Fruit fly (Drosophila melanogaster): ENCODE measurements around the gene mRpL44.

Gene mRpL44

DNA sequence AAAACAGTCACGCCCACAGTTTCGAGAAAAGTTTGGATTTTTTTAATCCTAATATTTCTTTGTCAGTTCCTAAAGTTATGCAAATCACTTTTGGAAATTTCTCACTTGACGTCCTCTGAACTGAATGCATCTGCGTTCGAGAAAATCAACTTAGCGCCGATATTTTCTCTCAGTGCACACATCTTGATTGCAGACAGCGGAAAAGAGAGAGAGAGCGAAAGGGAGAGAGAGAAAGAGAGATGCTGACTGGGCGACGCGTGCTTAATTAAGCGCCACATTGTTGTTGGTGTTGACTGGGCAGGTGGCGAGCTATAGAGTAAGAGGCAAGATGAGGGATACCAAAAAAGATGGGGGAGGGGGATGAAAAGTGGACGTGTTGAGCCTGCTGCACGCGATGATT is 48.2 kb upstream of the mRpL44 start (continued):
- TF ChIP-seq sna (GFP tag; IDR thresholded peaks at IDR 0.05; ENCODE audit: partially characterized antibody) (no peak), CG17612 (GFP tag; IDR thresholded peaks at IDR 0.05) (no peak), pan (optimal IDR thresholded peaks at IDR 0.05) (no peak), pan (GFP tag; optimal IDR thresholded peaks at IDR 0.05 in 1 of 2, IDR thresholded peaks at IDR 0.05 in 1 of 2) (peak in 1 of 2 experiments; percentile 66), bcd (GFP tag; optimal IDR thresholded peaks at IDR 0.05) (peak; percentile 15), tap (tag; optimal IDR thresholded peaks at IDR 0.05) (peak; percentile 60), ase (GFP tag; IDR thresholded peaks at IDR 0.05) (peak; percentile 55; the same call in 1 of the 3 replicates), Ada2b (GFP tag; IDR thresholded peaks at IDR 0.05) (peak; percentile 40; the same call in 1 of the 2 replicates), Gug (GFP tag; IDR thresholded peaks at IDR 0.05) (peak; percentile 40; the same call in 1 of the 4 replicates), stc (GFP tag; IDR thresholded peaks at IDR 0.05) (peak; percentile 43; the same call in 1 of the 2 replicates), CG15269 (tag; optimal IDR thresholded peaks at IDR 0.05) (peak; percentile 54), oc (tag; optimal IDR thresholded peaks at IDR 0.05) (peak; percentile 50), CHES-1-like (GFP tag; optimal IDR thresholded peaks at IDR 0.05) (peak; percentile 15), unc-4 (GFP tag; IDR thresholded peaks at IDR 0.05; ENCODE audit: partially characterized antibody) (no peak), vvl (GFP tag; IDR thresholded peaks at IDR 0.05) (peak; percentile 61), CG43689 (GFP tag; IDR thresholded peaks at IDR 0.05) (no peak), vfl (GFP tag; optimal IDR thresholded peaks at IDR 0.05) (peak; percentile 20), Side (GFP tag; optimal IDR thresholded peaks at IDR 0.05) (peak; percentile 44), CG16815 (GFP tag; optimal IDR thresholded peaks at IDR 0.05) (peak; percentile 21), Sry-β (GFP tag; optimal IDR thresholded peaks at IDR 0.05) (peak; percentile 11), prd (optimal IDR thresholded peaks at IDR 0.05) (no peak), prd (GFP tag; IDR thresholded peaks at IDR 0.05) (peak; percentile 22; the same call in 1 of the 3 replicates), zf30C (GFP tag; optimal IDR thresholded peaks at IDR 0.05) (peak; percentile 69), tna (GFP tag; IDR thresholded peaks at IDR 0.05; ENCODE audit: partially characterized antibody) (no peak), rib (GFP tag; IDR thresholded peaks at IDR 0.05) (no peak), gsb-n (tag; optimal IDR thresholded peaks at IDR 0.05) (peak; percentile 48), CG6272 (GFP tag; IDR thresholded peaks at IDR 0.05) (no peak), Asciz (GFP tag; optimal IDR thresholded peaks at IDR 0.05) (peak; percentile 10), Hmr (GFP tag; optimal IDR thresholded peaks at IDR 0.05) (peak; percentile 2), CG17361 (GFP tag; IDR thresholded peaks at IDR 0.05) (peak; percentile 71; the same call in 2 of the 3 replicates), sens-2 (GFP tag; IDR thresholded peaks at IDR 0.05) (peak; percentile 44; the same call in 1 of the 2 replicates), gcm (GFP tag; optimal IDR thresholded peaks at IDR 0.05) (peak; percentile 14), fd96Cb (tag; optimal IDR thresholded peaks at IDR 0.05) (peak; percentile 39), Sry-δ (GFP tag; optimal IDR thresholded peaks at IDR 0.05) (no peak), jing (GFP tag; optimal IDR thresholded peaks at IDR 0.05) (peak; percentile 29), CG4707 (GFP tag; optimal IDR thresholded peaks at IDR 0.05) (peak; percentile 2), CG1529 (GFP tag; optimal IDR thresholded peaks at IDR 0.05) (peak; percentile 27), Dip3 (GFP tag; optimal IDR thresholded peaks at IDR 0.05) (no peak), kay (GFP tag; optimal IDR thresholded peaks at IDR 0.05) (no peak), CG7372 (GFP tag; IDR thresholded peaks at IDR 0.05) (0 out of 2 replicates have a peak, but pooled peaks have one; percentile 33), sug (tag; optimal IDR thresholded peaks at IDR 0.05) (no peak), CG2678 (tag; optimal IDR thresholded peaks at IDR 0.05) (peak; percentile 60), da (GFP tag; optimal IDR thresholded peaks at IDR 0.05) (peak; percentile 35), slou (GFP tag; optimal IDR thresholded peaks at IDR 0.05) (no peak), CG2202 (tag; optimal IDR thresholded peaks at IDR 0.05) (peak; percentile 36), Taf1 (GFP tag; IDR thresholded peaks at IDR 0.05) (no peak), CG11560 (tag; IDR thresholded peaks at IDR 0.05) (no peak), CG11398 (GFP tag; optimal IDR thresholded peaks at IDR 0.05) (peak; percentile 45), CG4282 (GFP tag; optimal IDR thresholded peaks at IDR 0.05) (no peak), CG9727 (GFP tag; optimal IDR thresholded peaks at IDR 0.05) (peak; percentile 35), CG31365 (tag; optimal IDR thresholded peaks at IDR 0.05) (peak; percentile 13)

Measured in whole organism, embryonic.